Fruit fly (Drosophila melanogaster) whole organism, embryonic: Measurements from ENCODE around the gene TTLL4B.
A peak's percentile ranks its signal among the peaks of the same experiment; 100 is the strongest.

Experiments used
- CG1024 ChIP-seq: fragments of 200-800 bp; sonication (Bioruptor generic); IDR thresholded peaks from 2 replicates; pipeline ENCODE4 v1.3.6; 2022; ENCODE audit warnings: missing biosample characterization, missing genetic modification characterization
- CG10654 ChIP-seq: fragments of 200-800 bp; sonication (Bioruptor generic); optimal IDR thresholded peaks from 2 replicates; lab custom pipeline; 2016; ENCODE audit warnings: missing biosample characterization, missing genetic modification characterization
- CG11093 ChIP-seq: fragments of 200-800 bp; sonication (Bioruptor generic); IDR thresholded peaks from 3 replicates; pipeline ENCODE4 v1.3.6; 2022; ENCODE audit warnings: missing biosample characterization, missing genetic modification characterization
- CG11456 ChIP-seq: fragments of 200-800 bp; sonication (Bioruptor generic); IDR thresholded peaks from 3 replicates; pipeline ENCODE4 v1.3.6; 2022; ENCODE audit warnings: missing biosample characterization, missing genetic modification characterization
- CG11696 ChIP-seq: fragments of 200-800 bp; sonication (Bioruptor generic); IDR thresholded peaks from 2 replicates; pipeline ENCODE4 v1.3.6; 2022; ENCODE audit warnings: missing biosample characterization, missing genetic modification characterization
- CG12236 ChIP-seq: fragments of 200-800 bp; sonication (Bioruptor generic); optimal IDR thresholded peaks from 2 replicates; lab custom pipeline; 2016; ENCODE audit warnings: missing biosample characterization, missing genetic modification characterization
- CG13624 ChIP-seq: fragments of 200-800 bp; sonication (Bioruptor generic); optimal IDR thresholded peaks from 2 replicates; lab custom pipeline; 2016; ENCODE audit warnings: missing biosample characterization, missing genetic modification characterization
- CG1529 ChIP-seq: fragments of 200-800 bp; sonication (Bioruptor generic); optimal IDR thresholded peaks from 3 replicates; lab custom pipeline; 2018; ENCODE audit warnings: missing biosample characterization, missing genetic modification characterization
- CG15514 ChIP-seq: fragments of 200-800 bp; sonication (Bioruptor generic); optimal IDR thresholded peaks from 3 replicates; lab custom pipeline; 2017; ENCODE audit warnings: missing biosample characterization, missing genetic modification characterization, mild to moderate bottlenecking, moderate library complexity, missing genetic modification reagents
- CG17912 ChIP-seq: fragments of 200-800 bp; sonication (Bioruptor generic); optimal IDR thresholded peaks from 2 replicates; lab custom pipeline; 2018; ENCODE audit warnings: missing biosample characterization, mild to moderate bottlenecking, missing genetic modification characterization
- CG18764 ChIP-seq: fragments of 200-800 bp; sonication (Bioruptor generic); optimal IDR thresholded peaks from 3 replicates; lab custom pipeline; 2016; ENCODE audit warnings: missing biosample characterization, missing genetic modification characterization
- CG31224 ChIP-seq: fragments of 200-800 bp; sonication (Bioruptor generic); IDR thresholded peaks from 2 replicates; pipeline ENCODE4 v1.3.6; 2022; ENCODE audit warnings: missing biosample characterization, missing genetic modification characterization
- CG43689 ChIP-seq: fragments of 200-800 bp; sonication (Bioruptor generic); IDR thresholded peaks from 2 replicates; pipeline ENCODE4 v1.3.6; 2022; ENCODE audit warnings: missing biosample characterization, missing genetic modification characterization
- CG4424 ChIP-seq: fragments of 200-800 bp; sonication (Bioruptor generic); optimal IDR thresholded peaks from 3 replicates; lab custom pipeline; 2016; ENCODE audit warnings: missing biosample characterization, missing genetic modification characterization
- CG4820 ChIP-seq: fragments of 200-800 bp; sonication (Bioruptor generic); optimal IDR thresholded peaks from 3 replicates; lab custom pipeline; 2016; ENCODE audit warnings: missing biosample characterization, missing genetic modification characterization
- CG6813 ChIP-seq: fragments of 200-800 bp; sonication (Bioruptor generic); optimal IDR thresholded peaks from 2 replicates; lab custom pipeline; 2017; ENCODE audit warnings: missing biosample characterization, missing genetic modification characterization, mild to moderate bottlenecking, moderate library complexity, missing genetic modification reagents
- CG7372 ChIP-seq: fragments of 200-800 bp; sonication (Bioruptor generic); IDR thresholded peaks from 2 replicates; pipeline ENCODE4 v1.3.6; 2022; ENCODE audit warnings: missing biosample characterization, missing genetic modification characterization
- CG7839 ChIP-seq: fragments of 200-800 bp; sonication (Bioruptor generic); optimal IDR thresholded peaks from 3 replicates; lab custom pipeline; 2018; ENCODE audit warnings: missing biosample characterization, mild to moderate bottlenecking, missing genetic modification characterization, moderate library complexity
- Ets97D ChIP-seq: fragments of 200-800 bp; sonication (Bioruptor generic); optimal IDR thresholded peaks from 3 replicates; lab custom pipeline; 2016; ENCODE audit warnings: missing biosample characterization, missing genetic modification characterization
- Fer2 ChIP-seq: fragments of 200-800 bp; sonication (Bioruptor generic); optimal IDR thresholded peaks from 2 replicates; lab custom pipeline; 2018; ENCODE audit warnings: missing biosample characterization, mild to moderate bottlenecking, missing genetic modification characterization, moderate library complexity
- Hr51 ChIP-seq, 2 experiments: fragments of 200-800 bp; sonication (Bioruptor generic); optimal IDR thresholded peaks; 2 replicates in 1 of 2; 3 replicates in 1 of 2; lab custom pipeline; 2016 to 2018; ENCODE audit warnings: missing biosample characterization in 2 of 2, missing genetic modification characterization in 2 of 2, mild to moderate bottlenecking in 1 of 2, moderate library complexity in 1 of 2
- MBD-R2 ChIP-seq: fragments of 200-800 bp; sonication (Bioruptor generic); IDR thresholded peaks from 2 replicates; pipeline ENCODE4 v1.3.6; 2022; ENCODE audit warnings: missing biosample characterization, missing genetic modification characterization
- Max ChIP-seq: fragments of 200-800 bp; sonication (Bioruptor generic); optimal IDR thresholded peaks from 2 replicates; lab custom pipeline; 2016; ENCODE audit warnings: missing biosample characterization, mild to moderate bottlenecking, missing genetic modification characterization
- NK7.1 ChIP-seq: fragments of 200-800 bp; sonication (Bioruptor generic); optimal IDR thresholded peaks from 3 replicates; lab custom pipeline; 2016; ENCODE audit warnings: missing biosample characterization, missing genetic modification characterization
- Nf-YA ChIP-seq: fragments of 200-800 bp; sonication (Bioruptor generic); IDR thresholded peaks from 2 replicates; pipeline ENCODE4 v1.3.6; 2022; ENCODE audit warnings: missing biosample characterization, missing genetic modification characterization
- Scr ChIP-seq: fragments of 200-800 bp; sonication (Bioruptor generic); IDR thresholded peaks from 2 replicates; pipeline ENCODE4 v1.3.6; 2022; ENCODE audit warnings: missing biosample characterization, missing genetic modification characterization; ENCODE audit not compliant: partially characterized antibody
- Sox102F ChIP-seq: fragments of 200-800 bp; sonication (Bioruptor generic); optimal IDR thresholded peaks from 2 replicates; lab custom pipeline; 2018; ENCODE audit warnings: missing biosample characterization, mild to moderate bottlenecking, missing genetic modification characterization, moderate library complexity
- Spps ChIP-seq: fragments of 200-800 bp; sonication (Bioruptor generic); optimal IDR thresholded peaks from 2 replicates; lab custom pipeline; 2018; ENCODE audit warnings: missing biosample characterization, mild to moderate bottlenecking, missing genetic modification characterization
- Stat92E ChIP-seq, 3 experiments: fragments of >200 bp in 2 of 3; fragments of 200-800 bp in 1 of 3; sonication (Bioruptor generic) in 1 of 3; optimal IDR thresholded peaks; 2 replicates each; lab custom pipeline; 2017 to 2019; ENCODE audit warnings: missing biosample characterization in 3 of 3, missing genetic modification characterization in 3 of 3, mild to moderate bottlenecking in 1 of 3, moderate library complexity in 1 of 3
- amos ChIP-seq: fragments of 200-800 bp; sonication (Bioruptor generic); IDR thresholded peaks from 2 replicates; pipeline ENCODE4 v1.3.6; 2022; ENCODE audit warnings: missing biosample characterization, missing genetic modification characterization; ENCODE audit not compliant: partially characterized antibody
- ash1 ChIP-seq: fragments of 200-800 bp; sonication (Bioruptor generic); optimal IDR thresholded peaks from 2 replicates; lab custom pipeline; 2018; ENCODE audit warnings: missing biosample characterization, mild to moderate bottlenecking, missing genetic modification characterization
- ato ChIP-seq: fragments of 200-800 bp; sonication (Bioruptor generic); IDR thresholded peaks from 2 replicates; pipeline ENCODE4 v1.3.6; 2022; ENCODE audit warnings: missing biosample characterization, missing genetic modification characterization; ENCODE audit not compliant: partially characterized antibody
- br ChIP-seq: fragments of >200 bp; optimal IDR thresholded peaks from 2 replicates; lab custom pipeline; 2017
- bsh ChIP-seq, 2 experiments: fragments of 200-800 bp; sonication (Bioruptor generic); optimal IDR thresholded peaks; 2 replicates each; lab custom pipeline; 2017 to 2018; ENCODE audit warnings: mild to moderate bottlenecking in 2 of 2, missing biosample characterization in 2 of 2, missing genetic modification characterization in 2 of 2, moderate library complexity in 1 of 2
- btn ChIP-seq: fragments of 200-800 bp; sonication (Bioruptor generic); optimal IDR thresholded peaks from 2 replicates; lab custom pipeline; 2016; ENCODE audit warnings: missing biosample characterization, missing genetic modification characterization
- croc ChIP-seq: fragments of 200-800 bp; sonication (Bioruptor generic); conservative IDR thresholded peaks from 3 replicates; pipeline ENCODE4 v1.3.6; 2022; ENCODE audit warnings: missing biosample characterization, missing genetic modification characterization
- da ChIP-seq: fragments of 200-800 bp; sonication (Bioruptor generic); optimal IDR thresholded peaks from 2 replicates; lab custom pipeline; 2016; ENCODE audit warnings: missing biosample characterization, missing genetic modification characterization
- dmrt99B ChIP-seq: fragments of 200-800 bp; sonication (Bioruptor generic); optimal IDR thresholded peaks from 2 replicates; lab custom pipeline; 2018; ENCODE audit warnings: missing biosample characterization, mild to moderate bottlenecking, missing genetic modification characterization, moderate library complexity
- gcm ChIP-seq: fragments of 200-800 bp; sonication (Bioruptor generic); optimal IDR thresholded peaks from 2 replicates; lab custom pipeline; 2019; ENCODE audit warnings: missing biosample characterization, mild to moderate bottlenecking, missing genetic modification characterization, moderate library complexity
- grn ChIP-seq: fragments of 200-800 bp; sonication (Bioruptor generic); optimal IDR thresholded peaks from 3 replicates; lab custom pipeline; 2017; ENCODE audit warnings: missing biosample characterization, missing genetic modification characterization
- jigr1 ChIP-seq: fragments of 200-800 bp; sonication (Bioruptor generic); IDR thresholded peaks from 3 replicates; pipeline ENCODE4 v1.3.6; 2022; ENCODE audit warnings: missing biosample characterization, missing genetic modification characterization
- mam ChIP-seq: fragments of 200-800 bp; sonication (Bioruptor generic); optimal IDR thresholded peaks from 3 replicates; lab custom pipeline; 2016; ENCODE audit warnings: missing biosample characterization, missing genetic modification characterization
- org-1 ChIP-seq: fragments of 200-800 bp; sonication (Bioruptor generic); optimal IDR thresholded peaks from 2 replicates; lab custom pipeline; 2017; ENCODE audit warnings: missing biosample characterization, missing genetic modification characterization
- otp ChIP-seq: fragments of 200-800 bp; sonication (Bioruptor generic); IDR thresholded peaks from 3 replicates; pipeline ENCODE4, ENCODE4 v1.3.6; 2022; ENCODE audit warnings: missing biosample characterization, missing genetic modification characterization
- p53 ChIP-seq: fragments of 200-800 bp; sonication (Bioruptor generic); optimal IDR thresholded peaks from 2 replicates; lab custom pipeline; 2016; ENCODE audit warnings: missing biosample characterization, missing genetic modification characterization
- psq ChIP-seq: fragments of 200-800 bp; sonication (Bioruptor generic); optimal IDR thresholded peaks from 2 replicates; lab custom pipeline; 2017; ENCODE audit warnings: missing biosample characterization, missing genetic modification characterization
- rib ChIP-seq: fragments of 200-800 bp; sonication (Bioruptor generic); IDR thresholded peaks from 2 replicates; pipeline ENCODE4 v1.3.6; 2022; ENCODE audit warnings: missing biosample characterization, missing genetic modification characterization
- sna ChIP-seq: fragments of 200-800 bp; sonication (Bioruptor generic); IDR thresholded peaks from 2 replicates; pipeline ENCODE4 v1.3.6; 2022; ENCODE audit warnings: missing biosample characterization, missing genetic modification characterization; ENCODE audit not compliant: partially characterized antibody
- vfl ChIP-seq: fragments of 200-800 bp; sonication (Bioruptor generic); optimal IDR thresholded peaks from 2 replicates; lab custom pipeline; 2016; ENCODE audit warnings: missing biosample characterization, missing genetic modification characterization
- zf30C ChIP-seq: fragments of 200-800 bp; sonication (Bioruptor generic); optimal IDR thresholded peaks from 3 replicates; lab custom pipeline; 2018; ENCODE audit warnings: missing biosample characterization, mild to moderate bottlenecking, missing genetic modification characterization

Gene TTLL4B

dm6 chr2L:3827406-3828133 lies 34.9 kb upstream of the TTLL4B start (continued):
- TF ChIP-seq CG4424 (GFP tag; lab: Kevin White, UChicago) (peak; percentile 76), CG4820 (GFP tag; lab: Kevin White, UChicago) (peak; percentile 63), CG12236 (GFP tag; lab: Kevin White, UChicago) (peak; percentile 73), CG10654 (GFP tag; lab: Kevin White, UChicago) (peak; percentile 59), CG1024 (peak; percentile 53; the same call in 1 of the 2 replicates), sna (GFP tag; lab: Robert Waterston, UW) (no peak), ato (GFP tag; lab: Robert Waterston, UW) (no peak), psq (GFP tag; lab: Kevin White, UChicago) (no peak), CG13624 (GFP tag; lab: Kevin White, UChicago) (no peak), MBD-R2 (GFP tag; lab: Robert Waterston, UW) (no peak), bsh (GFP tag; optimal IDR thresholded peaks at IDR 0.05; lab: Kevin White, UChicago) (peak in 1 of 2 experiments; percentile 78), Hr51 (GFP tag; optimal IDR thresholded peaks at IDR 0.05; lab: Kevin White, UChicago) (peak in 1 of 2 experiments; percentile 38), da (GFP tag; lab: Kevin White, UChicago) (no peak), CG1529 (GFP tag; lab: Kevin White, UChicago) (peak; percentile 76), CG31224 (no peak), croc (GFP tag; lab: Robert Waterston, UW) (peak; percentile 77), vfl (GFP tag; lab: Kevin White, UChicago) (no peak), CG43689 (GFP tag; lab: Robert Waterston, UW) (no peak), Stat92E (GFP tag; optimal IDR thresholded peaks at IDR 0.05; lab: Kevin White, UChicago) (peak in 1 of 3 experiments; percentile 87), rib (GFP tag; lab: Robert Waterston, UW) (no peak), CG11093 (GFP tag; lab: Robert Waterston, UW) (no peak), zf30C (GFP tag; lab: Kevin White, UChicago) (peak; percentile 98), jigr1 (no peak), amos (no peak), Ets97D (peak; percentile 5), org-1 (peak; percentile 45), CG6813 (peak; percentile 60), CG15514 (GFP tag; lab: Kevin White, UChicago) (no peak), grn (GFP tag; lab: Kevin White, UChicago) (no peak), br (lab: Kevin White, UChicago) (no peak), CG11696 (GFP tag; lab: Robert Waterston, UW) (0 out of 2 replicates have a peak, but pooled peaks have one; percentile 12), gcm (GFP tag; lab: Kevin White, UChicago) (peak; percentile 91), Nf-YA (GFP tag; lab: Robert Waterston, UW) (no peak), ash1 (GFP tag; lab: Kevin White, UChicago) (no peak), CG7372 (GFP tag; lab: Robert Waterston, UW) (no peak), Sox102F (GFP tag; lab: Kevin White, UChicago) (peak; percentile 46), otp (GFP tag; lab: Robert Waterston, UW) (no peak), Fer2 (tag; lab: Kevin White, UChicago) (no peak), p53 (GFP tag; lab: Kevin White, UChicago) (no peak), mam (GFP tag; lab: Kevin White, UChicago) (no peak), Max (GFP tag; lab: Kevin White, UChicago) (peak; percentile 46), CG7839 (tag; lab: Kevin White, UChicago) (peak; percentile 82), btn (peak; percentile 26), CG18764 (GFP tag; lab: Kevin White, UChicago) (peak; percentile 58), Spps (tag; lab: Kevin White, UChicago) (peak; percentile 90), CG11456 (GFP tag; lab: Robert Waterston, UW) (no peak), dmrt99B (tag; lab: Kevin White, UChicago) (peak; percentile 45), Scr (GFP tag; lab: Robert Waterston, UW) (no peak), NK7.1 (no peak), CG17912 (GFP tag; lab: Kevin White, UChicago) (no peak)
